Fruit fly (Drosophila melanogaster): Measurements from ENCODE around the gene RpS4.

The RpS4 gene

dm6 chr3L:13026872-13027271 is 14.7 kb upstream of the RpS4 start:
- no peak for TF ChIP-seq noc (tag; optimal IDR thresholded peaks at IDR 0.05)

dm6 chr3L:13027333-13027732 is 14.2 kb upstream of the RpS4 start:
- no peak for TF ChIP-seq noc (tag; optimal IDR thresholded peaks at IDR 0.05)

dm6 chr3L:13028740-13029139 is 12.8 kb upstream of the RpS4 start, which contains the start of gene CG17672:
CG17672 (plus strand) TSS chr3L:13028962.
- TF ChIP-seq noc (tag; optimal IDR thresholded peaks at IDR 0.05), result no peak

dm6 chr3L:13030055-13030634 is 11.4 kb upstream of the RpS4 start:
- TF ChIP-seq noc (tag; optimal IDR thresholded peaks at IDR 0.05), result peak; percentile 11

dm6 chr3L:13031326-13031725 is 10.2 kb upstream of the RpS4 start:
- TF ChIP-seq noc (tag; optimal IDR thresholded peaks at IDR 0.05), result no peak

dm6 chr3L:13032085-13032914 is 9.3 kb upstream of the RpS4 start:
- TF ChIP-seq noc (tag; optimal IDR thresholded peaks at IDR 0.05), result no peak

- no peak for TF ChIP-seq noc (tag; optimal IDR thresholded peaks at IDR 0.05)
Measured at dm6 chr3L:13032915-13033282, 8.7 kb upstream of the RpS4 start.

- no peak for TF ChIP-seq noc (tag; optimal IDR thresholded peaks at IDR 0.05)
Measured at dm6 chr3L:13033361-13033760, 8.2 kb upstream of the RpS4 start.

dm6 chr3L:13036706-13037457 is 4.7 kb upstream of the RpS4 start, which contains the start of gene Srrm1:
Srrm1 (plus strand) TSS chr3L:13036821.
- TF ChIP-seq noc (tag; optimal IDR thresholded peaks at IDR 0.05), result no peak

- no peak for TF ChIP-seq noc (tag; optimal IDR thresholded peaks at IDR 0.05)
Measured at dm6 chr3L:13040849-13041248, 707 bp upstream of the RpS4 start.

dm6 chr3L:13044335-13044814 is 2.8 kb downstream of the RpS4 start, which contains the start of gene Syx13:
Syx13 (plus strand) TSS chr3L:13044434.
- peak; percentile 59 for TF ChIP-seq noc (tag; optimal IDR thresholded peaks at IDR 0.05)

dm6 chr3L:13046758-13047157 is 5.2 kb downstream of the RpS4 start, which contains the start of gene CG11279:
CG11279 (plus strand) TSS chr3L:13046977.
- TF ChIP-seq noc (tag; optimal IDR thresholded peaks at IDR 0.05), result no peak

dm6 chr3L:13049671-13050070 is 8.1 kb downstream of the RpS4 start:
- no peak for TF ChIP-seq noc (tag; optimal IDR thresholded peaks at IDR 0.05)

- no peak for TF ChIP-seq noc (tag; optimal IDR thresholded peaks at IDR 0.05)
Measured at dm6 chr3L:13050675-13051202, 9.2 kb downstream of the RpS4 start.

dm6 chr3L:13058429-13058828 is 16.9 kb downstream of the RpS4 start:
- no peak for TF ChIP-seq noc (tag; optimal IDR thresholded peaks at IDR 0.05)

- no peak for TF ChIP-seq noc (tag; optimal IDR thresholded peaks at IDR 0.05)
Measured at dm6 chr3L:13061322-13061809, 19.8 kb downstream of the RpS4 start, which contains the start of the genes CG14115 and CG34428. CG14115 (minus strand) TSS chr3L:13061422. CG34428 (plus strand) TSS chr3L:13061759.

All from whole organism, larva.